Fruit fly (Drosophila melanogaster) whole organism, embryonic: ENCODE data around the gene Mst77F.

ENCODE experiments used
- CG10565 ChIP-seq: fragments of 200-800 bp; sonication (Bioruptor generic); optimal IDR thresholded peaks from 3 replicates; lab custom pipeline; 2016; ENCODE audit warnings: missing biosample characterization, mild to moderate bottlenecking, missing genetic modification characterization
- CG2678 ChIP-seq: fragments of 200-800 bp; sonication (Bioruptor generic); optimal IDR thresholded peaks from 3 replicates; lab custom pipeline; 2019; ENCODE audit warnings: missing biosample characterization, mild to moderate bottlenecking, missing genetic modification characterization, moderate library complexity
- CG4404 ChIP-seq: fragments of 200-800 bp; sonication (Bioruptor generic); IDR thresholded peaks from 2 replicates; pipeline ENCODE4 v1.3.6; 2022; ENCODE audit warnings: missing biosample characterization, missing genetic modification characterization
- CG9817 ChIP-seq: fragments of 200-800 bp; sonication (Bioruptor generic); optimal IDR thresholded peaks from 2 replicates; lab custom pipeline; 2018; ENCODE audit warnings: missing biosample characterization, mild to moderate bottlenecking, missing genetic modification characterization, moderate library complexity
- D19A ChIP-seq: fragments of 200-800 bp; optimal IDR thresholded peaks from 3 replicates; lab custom pipeline; 2019; ENCODE audit warnings: missing biosample characterization, mild to moderate bottlenecking, missing genetic modification characterization, moderate library complexity
- Dip3 ChIP-seq: fragments of 200-800 bp; sonication (Bioruptor generic); optimal IDR thresholded peaks from 3 replicates; lab custom pipeline; 2016; ENCODE audit warnings: missing biosample characterization, missing genetic modification characterization
- Fer1 ChIP-seq: fragments of 200-800 bp; sonication (Bioruptor generic); optimal IDR thresholded peaks from 2 replicates; lab custom pipeline; 2017; ENCODE audit warnings: missing biosample characterization, mild to moderate bottlenecking, missing genetic modification characterization
- Six4 ChIP-seq: fragments of 200-800 bp; sonication (Bioruptor generic); optimal IDR thresholded peaks from 2 replicates; lab custom pipeline; 2016; ENCODE audit warnings: missing biosample characterization, missing genetic modification characterization
- h ChIP-seq: fragments of >200 bp; optimal IDR thresholded peaks from 2 replicates; lab custom pipeline; 2017
- pan ChIP-seq, 4 experiments: fragments of >200 bp in 3 of 4; fragments of 200-800 bp in 1 of 4; sonication (Bioruptor generic) in 1 of 4; optimal IDR thresholded peaks in 3 of 4; IDR thresholded peaks in 1 of 4; 2 replicates each; pipeline versions ENCODE4 v1.3.6 to Lab custom; 2017 to 2022; ENCODE audit warnings: missing biosample characterization in 2 of 4, missing genetic modification characterization in 2 of 4, mixed read lengths in 1 of 4
- psq ChIP-seq: fragments of 200-800 bp; sonication (Bioruptor generic); optimal IDR thresholded peaks from 2 replicates; lab custom pipeline; 2017; ENCODE audit warnings: missing biosample characterization, missing genetic modification characterization

dm6 chr3L:20777496-20777895 is 40.3 kb downstream of the Mst77F start:
- TF ChIP-seq Dip3 (GFP tag; lab: Kevin White, UChicago), result no peak
- no peak for TF ChIP-seq D19A
- no peak for TF ChIP-seq h (lab: Kevin White, UChicago)
- TF ChIP-seq Six4, result no peak
- TF ChIP-seq Fer1 (GFP tag; lab: Kevin White, UChicago), result no peak
- no peak for TF ChIP-seq CG2678
- no peak for TF ChIP-seq CG9817 (tag; lab: Kevin White, UChicago)
- TF ChIP-seq CG4404 (GFP tag; lab: Robert Waterston, UW), result no peak
- TF ChIP-seq pan (optimal IDR thresholded peaks at IDR 0.05; lab: Kevin White, UChicago), result no peak
- TF ChIP-seq pan (GFP tag; optimal IDR thresholded peaks at IDR 0.05 in 1 of 2, IDR thresholded peaks at IDR 0.05 in 1 of 2), result no peak
- TF ChIP-seq CG10565 (GFP tag; lab: Kevin White, UChicago), result no peak
- TF ChIP-seq psq (GFP tag; lab: Kevin White, UChicago), result no peak
